Fruit fly (Drosophila melanogaster): ENCODE results near the gene CG9386.
A peak's percentile ranks its signal among the peaks of the same experiment; 100 is the strongest.

The CG9386 gene

dm6 chr3R:9555334-9555974 is at the start of gene CG9386, which contains the start of gene BckdhA:
Gene CG9386 (minus strand): TSS chr3R:9555408.
Gene BckdhA (plus strand): TSS chr3R:9555785.
- TF ChIP-seq Snoo (tag; optimal IDR thresholded peaks at IDR 0.05) (peak; percentile 23), CG8159 (tag; optimal IDR thresholded peaks at IDR 0.05) (peak; percentile 16), CG4496 (GFP tag; IDR thresholded peaks at IDR 0.05) (peak; percentile 39; the same call in 1 of the 3 replicates), Ets98B (GFP tag; IDR thresholded peaks at IDR 0.05) (no peak; the same call in 1 of the 2 replicates), CG32121 (GFP tag; IDR thresholded peaks at IDR 0.05) (0 out of 2 replicates have a peak, but pooled peaks have one; percentile 10), CG34367 (tag; optimal IDR thresholded peaks at IDR 0.05) (no peak)

- TF ChIP-seq rn (GFP tag; IDR thresholded peaks at IDR 0.05) (no peak), CG14655 (GFP tag; optimal IDR thresholded peaks at IDR 0.05) (no peak), CG8159 (tag; optimal IDR thresholded peaks at IDR 0.05) (no peak), CG10348 (GFP tag; IDR thresholded peaks at IDR 0.05) (no peak), Snoo (tag; optimal IDR thresholded peaks at IDR 0.05) (no peak), CG8301 (tag; optimal IDR thresholded peaks at IDR 0.05) (no peak), CG4496 (GFP tag; IDR thresholded peaks at IDR 0.05) (no peak), EcR (GFP tag; optimal IDR thresholded peaks at IDR 0.05) (no peak)
Measured at dm6 chr3R:9604445-9605020, 49.3 kb upstream of the CG9386 start.

dm6 chr3R:9603022-9603942 is 48.1 kb upstream of the CG9386 start:
- peak; percentile 2 for TF ChIP-seq gl (tag; optimal IDR thresholded peaks at IDR 0.05)
- peak; percentile 12 for TF ChIP-seq EcR (GFP tag; optimal IDR thresholded peaks at IDR 0.05)
- TF ChIP-seq Snoo (tag; optimal IDR thresholded peaks at IDR 0.05) = no peak
- TF ChIP-seq rn (GFP tag; IDR thresholded peaks at IDR 0.05) = no peak

- TF ChIP-seq CG15710 (tag; optimal IDR thresholded peaks at IDR 0.05) = peak; percentile 7
- no peak for TF ChIP-seq Pif1B (GFP tag; optimal IDR thresholded peaks at IDR 0.05)
- no peak for TF ChIP-seq CG14655 (GFP tag; optimal IDR thresholded peaks at IDR 0.05)
- TF ChIP-seq Pif1A (GFP tag; optimal IDR thresholded peaks at IDR 0.05) = no peak
Measured at dm6 chr3R:9601949-9602348, 46.7 kb upstream of the CG9386 start.

DNA sequence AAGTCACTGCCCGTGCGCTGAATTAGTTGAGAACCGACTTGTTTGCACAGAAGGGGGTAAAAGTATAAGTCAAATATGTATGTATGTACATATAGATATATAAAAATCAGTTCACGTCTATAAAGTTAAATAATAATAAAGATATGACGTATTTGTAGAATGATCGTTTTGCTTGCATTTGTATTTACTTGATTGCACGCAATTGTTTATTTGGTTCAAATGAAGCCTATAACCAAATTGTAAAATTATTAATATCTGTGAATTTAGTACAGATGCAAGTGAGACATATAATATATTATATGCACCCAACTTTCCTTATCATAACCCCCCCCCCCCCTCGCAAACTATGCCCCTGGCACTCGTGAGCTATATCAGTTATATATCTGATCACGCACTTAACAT is 45.4 kb upstream of the CG9386 start:
- TF ChIP-seq CG8159 (tag; optimal IDR thresholded peaks at IDR 0.05) (peak; percentile 61), CG34367 (tag; optimal IDR thresholded peaks at IDR 0.05) (no peak), CG32121 (GFP tag; IDR thresholded peaks at IDR 0.05) (no peak), CG9948 (tag; optimal IDR thresholded peaks at IDR 0.05) (peak; percentile 6), CG15710 (tag; optimal IDR thresholded peaks at IDR 0.05) (peak; percentile 40), CG13204 (GFP tag; optimal IDR thresholded peaks at IDR 0.05) (no peak), fd96Ca (GFP tag; IDR thresholded peaks at IDR 0.05) (no peak), CG12605 (GFP tag; IDR thresholded peaks at IDR 0.05) (no peak), CG14655 (GFP tag; optimal IDR thresholded peaks at IDR 0.05) (peak; percentile 25), CG8301 (tag; optimal IDR thresholded peaks at IDR 0.05) (peak; percentile 27), EcR (GFP tag; optimal IDR thresholded peaks at IDR 0.05) (no peak), Ets98B (GFP tag; IDR thresholded peaks at IDR 0.05) (peak; percentile 40), CG17806 (tag; optimal IDR thresholded peaks at IDR 0.05) (peak; percentile 45), D1 (tag; optimal IDR thresholded peaks at IDR 0.05) (no peak), rn (GFP tag; IDR thresholded peaks at IDR 0.05) (no peak), gl (tag; optimal IDR thresholded peaks at IDR 0.05) (peak; percentile 22), Pif1A (GFP tag; optimal IDR thresholded peaks at IDR 0.05) (peak; percentile 45), Pif1B (GFP tag; optimal IDR thresholded peaks at IDR 0.05) (peak; percentile 31), CG4496 (GFP tag; IDR thresholded peaks at IDR 0.05) (peak; percentile 51; the same call in 2 of the 3 replicates), Snoo (tag; optimal IDR thresholded peaks at IDR 0.05) (no peak), CG10348 (GFP tag; IDR thresholded peaks at IDR 0.05) (no peak)

DNA sequence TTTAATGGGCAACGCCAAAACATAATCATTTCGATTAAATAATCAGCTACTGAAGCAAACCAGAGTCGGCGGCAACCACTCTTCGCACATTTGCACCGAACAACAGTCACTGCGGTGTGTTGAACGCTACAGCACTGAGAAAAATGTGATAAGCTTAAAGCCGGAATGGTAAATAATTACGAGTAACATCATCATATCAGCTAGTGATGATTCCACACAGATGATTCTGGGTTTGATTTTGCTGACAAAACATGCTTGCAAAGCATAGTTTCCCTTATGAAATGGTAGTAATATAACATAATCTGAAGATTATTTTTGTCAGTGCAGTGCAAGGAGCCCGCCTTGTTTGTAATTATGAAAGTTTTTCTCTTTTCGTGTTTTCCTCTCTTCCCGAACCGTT is 42.9 kb upstream of the CG9386 start:
- TF ChIP-seq gl (tag; optimal IDR thresholded peaks at IDR 0.05) = peak; percentile 6
- TF ChIP-seq EcR (GFP tag; optimal IDR thresholded peaks at IDR 0.05) = no peak
- peak; percentile 68 for TF ChIP-seq Ets98B (GFP tag; IDR thresholded peaks at IDR 0.05)
- peak; percentile 6 for TF ChIP-seq CG13204 (GFP tag; optimal IDR thresholded peaks at IDR 0.05)
- TF ChIP-seq CG15710 (tag; optimal IDR thresholded peaks at IDR 0.05) = peak; percentile 58
- peak; percentile 82 for TF ChIP-seq CG4496 (GFP tag; IDR thresholded peaks at IDR 0.05)
- TF ChIP-seq CG10348 (GFP tag; IDR thresholded peaks at IDR 0.05) = peak; percentile 48; the same call in 1 of the 2 replicates
- peak; percentile 73 for TF ChIP-seq CG12605 (GFP tag; IDR thresholded peaks at IDR 0.05)
- peak; percentile 27 for TF ChIP-seq Snoo (tag; optimal IDR thresholded peaks at IDR 0.05)
- TF ChIP-seq CG14655 (GFP tag; optimal IDR thresholded peaks at IDR 0.05) = peak; percentile 92
- peak; percentile 94 for TF ChIP-seq CG8301 (tag; optimal IDR thresholded peaks at IDR 0.05)
- peak; percentile 75 for TF ChIP-seq CG17806 (tag; optimal IDR thresholded peaks at IDR 0.05)
- TF ChIP-seq fd96Ca (GFP tag; IDR thresholded peaks at IDR 0.05) = peak; percentile 87
- TF ChIP-seq CG8159 (tag; optimal IDR thresholded peaks at IDR 0.05) = peak; percentile 67
- TF ChIP-seq Pif1B (GFP tag; optimal IDR thresholded peaks at IDR 0.05) = peak; percentile 77
- peak; percentile 47 for TF ChIP-seq CG34367 (tag; optimal IDR thresholded peaks at IDR 0.05)
- TF ChIP-seq Pif1A (GFP tag; optimal IDR thresholded peaks at IDR 0.05) = peak; percentile 85
- TF ChIP-seq CG32121 (GFP tag; IDR thresholded peaks at IDR 0.05) = peak; percentile 76
- peak; percentile 20 for TF ChIP-seq D1 (tag; optimal IDR thresholded peaks at IDR 0.05)
- peak; percentile 75 for TF ChIP-seq CG9948 (tag; optimal IDR thresholded peaks at IDR 0.05)
- peak; percentile 38; the same call in 1 of the 2 replicates for TF ChIP-seq rn (GFP tag; IDR thresholded peaks at IDR 0.05)

Measured in whole organism, pupa.